Fruit fly (Drosophila melanogaster) whole organism, prepupa: ENCODE data around the gene CG5386.
A peak's percentile ranks its signal among the peaks of the same experiment; 100 is the strongest.

Experiments used
- CG10631 ChIP-seq: fragments of 200-800 bp; sonication (Bioruptor generic); optimal IDR thresholded peaks from 2 replicates; lab custom pipeline; 2016; ENCODE audit warnings: missing biosample characterization, missing genetic modification characterization
- CG31627 ChIP-seq: fragments of 200-800 bp; sonication (Bioruptor generic); optimal IDR thresholded peaks from 3 replicates; lab custom pipeline; 2016; ENCODE audit warnings: missing biosample characterization, missing genetic modification characterization
- CG8319 ChIP-seq: fragments of 200-800 bp; sonication (Bioruptor generic); optimal IDR thresholded peaks from 3 replicates; lab custom pipeline; 2016; ENCODE audit warnings: missing biosample characterization, missing genetic modification characterization
- Ets21C ChIP-seq: fragments of 200-800 bp; sonication (Bioruptor generic); optimal IDR thresholded peaks from 3 replicates; lab custom pipeline; 2016; ENCODE audit warnings: missing biosample characterization, missing genetic modification characterization
- Ets96B ChIP-seq: fragments of 200-800 bp; optimal IDR thresholded peaks from 2 replicates; lab custom pipeline; 2019; ENCODE audit warnings: missing biosample characterization, mild to moderate bottlenecking, missing genetic modification characterization, moderate library complexity
- Hr38 ChIP-seq: sonication (Bioruptor generic); optimal IDR thresholded peaks from 2 replicates; lab custom pipeline; 2016; ENCODE audit warnings: missing biosample characterization, missing genetic modification characterization
- dac ChIP-seq: fragments of 200-800 bp; sonication (Bioruptor generic); optimal IDR thresholded peaks from 2 replicates; lab custom pipeline; 2017; ENCODE audit warnings: missing biosample characterization, mild to moderate bottlenecking, missing genetic modification characterization

- TF ChIP-seq CG10631 (GFP tag; lab: Kevin White, UChicago) (peak; percentile 62), Ets21C (no peak), Hr38 (GFP tag; lab: Kevin White, UChicago) (no peak), CG31627 (peak; percentile 46), CG8319 (GFP tag; lab: Kevin White, UChicago) (peak; percentile 48), Ets96B (tag; lab: Kevin White, UChicago) (peak; percentile 42), dac (no peak)
Observed at dm6 chr3R:22368777-22369214, 26.7 kb upstream of the CG5386 start.
